Worm (Caenorhabditis elegans) whole organism, L2 larva: ENCODE measurements around the gene mex-1.

ENCODE experiments used
- aly-2 ChIP-seq: fragments of 150-350 bp; optimal IDR thresholded peaks from 2 replicates; lab custom pipeline; 2014; ENCODE audit warnings: missing biosample characterization, missing genetic modification characterization
- ama-1 ChIP-seq: fragments of 150-350 bp; optimal IDR thresholded peaks from 2 replicates; lab custom pipeline; 2018; ENCODE audit warnings: inconsistent platforms
- ceh-16 ChIP-seq: fragments of 150-350 bp; optimal IDR thresholded peaks from 2 replicates; lab custom pipeline; 2014; ENCODE audit warnings: missing biosample characterization, missing genetic modification characterization
- ceh-82 ChIP-seq: fragments of 150-350 bp; optimal IDR thresholded peaks from 2 replicates; lab custom pipeline; 2014; ENCODE audit warnings: missing biosample characterization, missing genetic modification characterization
- elt-3 ChIP-seq: sonication (generic microtip); optimal IDR thresholded peaks from 2 replicates; lab custom pipeline; 2017; ENCODE audit warnings: missing biosample characterization, missing genetic modification characterization
- lin-39 ChIP-seq: fragments of 150-350 bp; optimal IDR thresholded peaks from 2 replicates; lab custom pipeline; 2014; ENCODE audit warnings: missing biosample characterization, missing genetic modification reagents, missing genetic modification characterization
- nhr-237 ChIP-seq: fragments of 150-350 bp; optimal IDR thresholded peaks from 2 replicates; lab custom pipeline; 2014; ENCODE audit warnings: missing biosample characterization, missing genetic modification characterization
- nhr-25 ChIP-seq: fragments of 150-350 bp; sonication (generic microtip); optimal IDR thresholded peaks from 3 replicates; lab custom pipeline; 2014; ENCODE audit warnings: missing biosample characterization, missing genetic modification characterization
- nhr-77 ChIP-seq: fragments of 150-350 bp; optimal IDR thresholded peaks from 2 replicates; lab custom pipeline; 2014; ENCODE audit warnings: missing biosample characterization, missing genetic modification characterization
- unc-62 ChIP-seq: fragments of 150-350 bp; optimal IDR thresholded peaks from 2 replicates; lab custom pipeline; 2014; ENCODE audit warnings: missing biosample characterization, missing genetic modification reagents, missing genetic modification characterization
- ztf-4 ChIP-seq: fragments of 150-350 bp; optimal IDR thresholded peaks from 2 replicates; lab custom pipeline; 2014; ENCODE audit warnings: missing biosample characterization, missing genetic modification characterization

DNA sequence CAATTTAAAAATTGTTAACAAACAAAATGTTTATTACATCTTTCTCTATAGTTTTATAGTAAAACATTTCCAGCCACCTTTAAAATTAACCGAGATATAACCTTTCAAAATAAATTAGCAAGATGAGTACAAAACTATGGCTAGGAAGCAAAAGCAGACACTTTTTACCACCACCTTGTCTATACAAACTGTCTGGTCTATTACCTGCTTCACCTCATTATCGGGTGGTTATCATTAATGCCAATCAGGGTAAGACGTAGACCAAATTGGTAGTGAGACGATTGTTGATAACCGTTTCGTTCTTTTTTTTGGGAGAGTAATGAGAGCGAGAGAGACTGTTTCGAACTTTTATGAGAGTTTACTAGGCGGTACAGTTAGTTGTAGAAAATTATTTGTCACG, 32.0 kb upstream of the mex-1 start:
- TF ChIP-seq elt-3 (tag; lab: Kevin White, UChicago) (no peak), ceh-82 (tag; lab: Kevin White, UChicago) (no peak), lin-39 (no peak), ceh-16 (tag; lab: Kevin White, UChicago) (no peak), ztf-4 (tag; lab: Kevin White, UChicago) (no peak), aly-2 (tag; lab: Kevin White, UChicago) (no peak), nhr-237 (tag; lab: Kevin White, UChicago) (no peak), unc-62 (GFP tag; lab: Kevin White, UChicago) (no peak), nhr-25 (tag; lab: Kevin White, UChicago) (no peak), nhr-77 (tag; lab: Kevin White, UChicago) (no peak), ama-1 (lab: Kevin White, UChicago) (no peak)
